Worm (Caenorhabditis elegans): ENCODE results near the gene dnj-3.

ce11 chrV:15057724-15058123 is 10.8 kb upstream of the dnj-3 start:
- no peak for TF ChIP-seq tab-1 (GFP tag; IDR thresholded peaks at IDR 0.05)
- no peak for TF ChIP-seq cog-1 (tag; optimal IDR thresholded peaks at IDR 0.05)
- no peak for TF ChIP-seq ztf-23 (GFP tag; IDR thresholded peaks at IDR 0.05)
- TF ChIP-seq flt-1 (GFP tag; IDR thresholded peaks at IDR 0.05): no peak

Measured in whole organism, midembryonic.